Fruit fly (Drosophila melanogaster): ENCODE measurements around the gene GatC.

Gene GatC

DNA sequence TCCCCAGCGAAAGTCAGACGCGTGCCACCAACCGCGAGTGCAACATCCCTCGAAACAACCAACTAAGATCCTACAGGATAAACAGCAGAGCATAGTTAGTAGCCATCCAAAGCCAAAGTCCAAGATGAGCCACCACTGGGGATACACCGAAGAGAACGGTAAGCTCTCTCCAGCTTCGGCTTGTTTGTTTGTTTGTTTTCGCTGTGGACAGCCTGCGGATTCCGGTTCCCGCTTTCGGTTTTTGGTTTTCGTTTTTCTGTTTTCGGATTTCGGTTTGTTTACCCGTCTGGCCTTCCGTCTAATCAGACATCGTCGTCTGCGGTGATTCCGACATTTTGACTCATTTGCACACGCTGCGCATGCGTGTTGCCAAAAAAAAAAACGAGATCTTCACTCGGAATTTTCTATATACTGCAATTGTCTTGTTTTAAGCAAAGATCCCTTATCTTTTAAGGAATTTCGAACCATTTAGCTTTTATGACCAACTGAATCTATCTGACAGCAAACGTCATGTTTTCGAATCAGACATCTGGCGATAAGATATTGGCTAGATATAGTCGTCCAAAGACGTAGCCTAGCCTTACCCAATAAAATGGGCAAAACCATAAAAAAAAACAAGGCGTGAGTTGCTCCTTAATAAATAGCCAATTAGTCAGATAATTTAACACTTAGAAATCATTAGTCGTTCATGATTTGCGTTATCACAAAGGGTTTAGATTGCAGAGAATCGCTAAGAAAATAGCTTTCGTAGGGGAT lies 28.9 kb downstream of the GatC start:
- TF ChIP-seq net (GFP tag; optimal IDR thresholded peaks at IDR 0.05) (peak; percentile 0), ss (GFP tag; optimal IDR thresholded peaks at IDR 0.05) (peak in 1 of 2 experiments; percentile 16), CG8119 (GFP tag; IDR thresholded peaks at IDR 0.05) (no peak), CG3919 (GFP tag; optimal IDR thresholded peaks at IDR 0.05) (no peak), Sox102F (GFP tag; optimal IDR thresholded peaks at IDR 0.05) (no peak), CG10631 (GFP tag; optimal IDR thresholded peaks at IDR 0.05) (no peak), CG10669 (GFP tag; optimal IDR thresholded peaks at IDR 0.05) (no peak), Eip93F (GFP tag; optimal IDR thresholded peaks at IDR 0.05) (no peak), dac (GFP tag; optimal IDR thresholded peaks at IDR 0.05) (no peak), eg (GFP tag; IDR thresholded peaks at IDR 0.05) (peak; percentile 9; the same call in 1 of the 3 replicates), Lpt (GFP tag; optimal IDR thresholded peaks at IDR 0.05) (no peak), Hr38 (GFP tag; optimal IDR thresholded peaks at IDR 0.05) (no peak), CG11762 (GFP tag; optimal IDR thresholded peaks at IDR 0.05; ENCODE audit: insufficient read depth) (no peak), CG11294 (GFP tag; IDR thresholded peaks at IDR 0.05) (no peak), Blimp-1 (GFP tag; optimal IDR thresholded peaks at IDR 0.05) (peak; percentile 28), CG6276 (GFP tag; optimal IDR thresholded peaks at IDR 0.05) (peak; percentile 19), CG6808 (GFP tag; optimal IDR thresholded peaks at IDR 0.05) (peak; percentile 10), Eip75B (GFP tag; optimal IDR thresholded peaks at IDR 0.05) (no peak), vri (GFP tag; optimal IDR thresholded peaks at IDR 0.05) (peak; percentile 38), Eip78C (GFP tag) (peak; percentile 53), cyc (GFP tag; optimal IDR thresholded peaks at IDR 0.05) (no peak), topi (GFP tag; optimal IDR thresholded peaks at IDR 0.05) (no peak), CG6854 (GFP tag; optimal IDR thresholded peaks at IDR 0.05) (peak; percentile 41), CG8632 (GFP tag; optimal IDR thresholded peaks at IDR 0.05) (no peak), fkh (GFP tag; optimal IDR thresholded peaks at IDR 0.05) (peak; percentile 28), fd85E (GFP tag; optimal IDR thresholded peaks at IDR 0.05) (no peak), CG8319 (GFP tag; optimal IDR thresholded peaks at IDR 0.05) (no peak), lz (GFP tag; optimal IDR thresholded peaks at IDR 0.05) (no peak)

DNA sequence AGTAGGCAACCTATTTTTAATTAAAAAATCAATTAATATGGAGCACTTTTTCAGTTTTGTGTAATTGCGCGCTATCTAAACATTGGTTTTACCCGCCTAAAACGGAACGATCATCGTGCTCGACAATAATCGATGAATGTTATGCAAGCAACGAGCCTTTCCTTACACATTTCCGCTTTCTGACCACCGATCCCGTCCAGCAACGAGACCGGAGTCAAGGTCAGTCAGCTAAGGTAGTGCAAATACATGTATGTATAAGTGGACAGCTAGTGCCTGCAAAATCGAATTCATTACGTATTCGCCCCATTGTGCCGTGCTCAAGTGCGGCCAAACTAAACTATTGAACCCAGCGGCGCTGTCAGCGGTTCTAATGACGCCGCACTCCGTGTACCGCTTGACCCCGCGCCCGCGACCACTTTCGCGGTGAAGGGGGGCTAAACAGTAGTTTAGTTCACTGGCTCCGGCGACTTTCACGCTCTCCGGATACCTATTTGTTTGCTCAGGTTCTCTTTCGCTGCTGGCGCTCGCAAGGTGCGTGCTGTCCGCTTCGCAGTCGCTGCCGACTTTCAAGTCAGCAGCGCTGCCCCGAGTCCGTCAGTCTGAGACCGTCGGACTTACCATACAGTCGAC lies 29.8 kb downstream of the GatC start, which contains the start of gene CAH1:
Gene CAH1 (plus strand): TSS at position 595 of the 630 bp plus-strand sequence.
- TF ChIP-seq CG6792 (GFP tag; optimal IDR thresholded peaks at IDR 0.05): no peak
- no peak for TF ChIP-seq CG10669 (GFP tag; optimal IDR thresholded peaks at IDR 0.05)
- TF ChIP-seq CG8632 (GFP tag; optimal IDR thresholded peaks at IDR 0.05): no peak
- no peak for TF ChIP-seq svp (GFP tag)
- no peak for TF ChIP-seq Lpt (GFP tag; optimal IDR thresholded peaks at IDR 0.05)
- TF ChIP-seq fkh (GFP tag; optimal IDR thresholded peaks at IDR 0.05): peak; percentile 12
- TF ChIP-seq Met (GFP tag; optimal IDR thresholded peaks at IDR 0.05): no peak
- no peak for TF ChIP-seq CG9139 (GFP tag; optimal IDR thresholded peaks at IDR 0.05)
- no peak for TF ChIP-seq fd59A (GFP tag; optimal IDR thresholded peaks at IDR 0.05)
- TF ChIP-seq CG3919 (GFP tag; optimal IDR thresholded peaks at IDR 0.05): no peak
- no peak for TF ChIP-seq acj6 (GFP tag; optimal IDR thresholded peaks at IDR 0.05)
- TF ChIP-seq eg (GFP tag; IDR thresholded peaks at IDR 0.05): peak; percentile 33; the same call in 1 of the 3 replicates
- TF ChIP-seq CG11294 (GFP tag; IDR thresholded peaks at IDR 0.05): no peak

DNA sequence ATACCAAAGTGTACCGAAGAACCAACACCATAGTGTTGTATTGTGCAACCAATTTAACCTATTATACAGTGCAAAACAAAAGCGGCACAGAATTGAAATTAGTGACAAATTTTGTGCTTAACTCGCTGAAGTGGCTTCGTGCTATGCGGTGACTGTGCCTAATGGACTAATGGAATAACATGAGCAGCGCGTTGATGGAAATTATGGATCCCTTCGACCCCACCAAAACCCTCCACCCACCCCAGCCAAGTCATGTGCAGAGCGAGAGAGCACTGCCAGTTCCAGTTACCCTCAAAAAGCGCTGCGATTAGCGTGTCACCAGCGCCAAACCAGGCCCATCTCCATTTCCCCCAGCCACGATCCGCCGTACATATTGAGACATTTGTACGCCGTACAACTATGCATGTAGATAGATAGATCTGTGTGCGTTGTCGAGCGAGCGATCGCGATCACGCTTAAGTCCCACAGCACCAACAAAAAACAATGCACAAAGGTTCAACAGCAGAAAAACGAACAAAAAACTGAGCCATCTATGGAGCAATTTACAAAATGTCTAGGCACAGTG lies 30.7 kb downstream of the GatC start:
- TF ChIP-seq vri (GFP tag; optimal IDR thresholded peaks at IDR 0.05): no peak
- TF ChIP-seq CG6163 (GFP tag; IDR thresholded peaks at IDR 0.05): no peak
- no peak for TF ChIP-seq Eip93F (GFP tag; optimal IDR thresholded peaks at IDR 0.05)
